Worm (Caenorhabditis elegans) whole organism, early embryonic: ENCODE results near the gene K09B3.1.

Source experiments
- B0310.2 ChIP-seq: sonication (generic microtip); optimal IDR thresholded peaks from 2 replicates; lab custom pipeline; 2016; ENCODE audit warnings: mild to moderate bottlenecking, missing genetic modification characterization, missing compliant biosample characterization
- F13C5.2 ChIP-seq: sonication (generic microtip); optimal IDR thresholded peaks from 2 replicates; lab custom pipeline; 2017; ENCODE audit warnings: mild to moderate bottlenecking, missing genetic modification characterization, inconsistent platforms, missing compliant biosample characterization
- ama-1 ChIP-seq: fragments of 150-350 bp; optimal IDR thresholded peaks from 2 replicates; lab custom pipeline; 2014
- ets-7 ChIP-seq: sonication (generic microtip); optimal IDR thresholded peaks from 2 replicates; lab custom pipeline; 2016; ENCODE audit warnings: missing genotype, missing genetic modification characterization, missing compliant biosample characterization
- hmbx-1 ChIP-seq: sonication (generic microtip); optimal IDR thresholded peaks from 2 replicates; lab custom pipeline; 2016; ENCODE audit warnings: mild to moderate bottlenecking, missing genetic modification characterization, missing compliant biosample characterization
- scrt-1 ChIP-seq: fragments of 200-800 bp; sonication (Bioruptor generic); IDR thresholded peaks from 2 replicates; pipeline ENCODE4 v1.3.6; 2022; ENCODE audit warnings: missing genetic modification characterization, missing compliant biosample characterization
- sea-1 ChIP-seq: fragments of 200-800 bp; sonication (Bioruptor generic); conservative IDR thresholded peaks from 2 replicates; pipeline ENCODE4 v1.3.6; 2022; ENCODE audit warnings: missing genetic modification characterization, missing compliant biosample characterization
- tbx-37 ChIP-seq: fragments of 200-800 bp; sonication (Bioruptor generic); conservative IDR thresholded peaks from 2 replicates; pipeline ENCODE4 v1.3.6; 2022; ENCODE audit warnings: missing genetic modification reagents, missing genetic modification characterization, missing compliant biosample characterization
- tra-4 ChIP-seq: sonication (generic microtip); optimal IDR thresholded peaks from 2 replicates; lab custom pipeline; 2017; ENCODE audit warnings: missing genetic modification characterization, missing compliant biosample characterization

DNA sequence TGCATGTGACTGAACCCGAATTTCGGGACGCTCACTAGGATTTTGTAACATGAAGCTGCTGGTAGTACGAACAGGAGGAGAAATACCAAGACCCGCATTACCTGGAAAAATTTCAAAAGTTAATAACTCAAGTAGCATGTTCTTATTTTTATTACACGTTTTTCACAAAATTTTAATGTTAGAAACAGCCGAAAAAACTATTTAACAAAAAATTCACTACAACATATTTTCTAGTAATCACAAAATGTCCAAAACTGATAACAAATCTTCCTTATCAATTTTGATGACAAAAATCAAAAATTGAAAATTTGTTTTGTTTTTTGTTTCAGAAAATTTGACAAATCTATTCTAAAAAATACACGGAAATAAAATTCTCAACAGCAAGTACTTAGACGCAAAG lies 43.5 kb upstream of the K09B3.1 start, which contains the start of gene ugt-45:
- no peak for TF ChIP-seq tra-4 (tag; lab: Kevin White, UChicago)
- TF ChIP-seq F13C5.2 (tag; lab: Kevin White, UChicago), result no peak
- TF ChIP-seq B0310.2 (tag; lab: Kevin White, UChicago), result no peak
- no peak for TF ChIP-seq ama-1 (lab: Kevin White, UChicago)
- TF ChIP-seq hmbx-1 (tag; lab: Kevin White, UChicago), result no peak
- no peak for TF ChIP-seq ets-7
- no peak for TF ChIP-seq scrt-1 (GFP tag; lab: Robert Waterston, UW)
- no peak for TF ChIP-seq sea-1 (GFP tag; lab: Robert Waterston, UW)
- TF ChIP-seq tbx-37 (GFP tag; lab: Robert Waterston, UW), result no peak
